Fruit fly (Drosophila melanogaster) whole organism, wandering third instar larva: ENCODE measurements around the gene UBL3.

Source experiments
- Abd-B ChIP-seq: fragments of >200 bp; optimal IDR thresholded peaks from 2 replicates; lab custom pipeline; 2017; ENCODE audit warnings: missing biosample characterization, missing genetic modification characterization
- CG32264 ChIP-seq: fragments of 200-800 bp; sonication (Bioruptor generic); optimal IDR thresholded peaks from 2 replicates; lab custom pipeline; 2016; ENCODE audit warnings: missing biosample characterization, missing genetic modification characterization
- CG9705 ChIP-seq: fragments of 200-800 bp; sonication (Bioruptor generic); optimal IDR thresholded peaks from 2 replicates; lab custom pipeline; 2018; ENCODE audit warnings: missing biosample characterization, mild to moderate bottlenecking, missing genetic modification characterization
- CrebA ChIP-seq: fragments of 200-800 bp; sonication (Bioruptor generic); optimal IDR thresholded peaks from 2 replicates; lab custom pipeline; 2016; ENCODE audit warnings: missing biosample characterization, mild to moderate bottlenecking, missing genetic modification characterization, borderline replicate concordance
- Dif ChIP-seq: fragments of 200-275, 200-300 bp; sonication (Bioruptor generic); optimal IDR thresholded peaks from 2 replicates; lab custom pipeline; 2018; ENCODE audit warnings: missing biosample characterization, missing genetic modification characterization; ENCODE audit not compliant: partially characterized antibody
- GATAd ChIP-seq: sonication (Bioruptor generic); optimal IDR thresholded peaks from 2 replicates; lab custom pipeline; 2016; ENCODE audit warnings: missing biosample characterization, missing genetic modification characterization
- HLH106 ChIP-seq: fragments of 200-800 bp; optimal IDR thresholded peaks from 3 replicates; lab custom pipeline; 2019; ENCODE audit warnings: missing biosample characterization, mild to moderate bottlenecking, missing genetic modification characterization, moderate library complexity
- Hnf4 ChIP-seq: fragments of 200-800 bp; sonication (Bioruptor generic); optimal IDR thresholded peaks from 2 replicates; lab custom pipeline; 2016; ENCODE audit warnings: missing biosample characterization, mild to moderate bottlenecking, missing genetic modification characterization
- Hr83 ChIP-seq: fragments of 200-300 bp; sonication (Bioruptor generic); optimal IDR thresholded peaks from 2 replicates; lab custom pipeline; 2016; ENCODE audit warnings: missing biosample characterization, mild to moderate bottlenecking, missing genetic modification characterization, moderate library complexity; ENCODE audit not compliant: poor library complexity, severe bottlenecking
- Jra ChIP-seq: sonication (Bioruptor generic); optimal IDR thresholded peaks from 2 replicates; lab custom pipeline; 2016; ENCODE audit warnings: missing biosample characterization, missing genetic modification characterization
- Mio ChIP-seq: sonication (Bioruptor generic); optimal IDR thresholded peaks from 2 replicates; lab custom pipeline; 2016; ENCODE audit warnings: missing biosample characterization, missing genetic modification characterization
- Myc ChIP-seq: fragments of >200 bp; optimal IDR thresholded peaks from 2 replicates; lab custom pipeline; 2017
- N ChIP-seq: fragments of >200 bp; optimal IDR thresholded peaks from 2 replicates; lab custom pipeline; 2018; ENCODE audit warnings: missing biosample characterization, missing external identifiers, missing genetic modification characterization
- OdsH ChIP-seq: fragments of 200-800 bp; sonication (Bioruptor generic); optimal IDR thresholded peaks from 2 replicates; lab custom pipeline; 2016; ENCODE audit warnings: missing biosample characterization, mild to moderate bottlenecking, missing genetic modification characterization
- Rel ChIP-seq, 2 experiments: fragments of 200-800 bp; sonication (Bioruptor generic) in 1 of 2; optimal IDR thresholded peaks; 2 replicates in 1 of 2; 3 replicates in 1 of 2; lab custom pipeline; 2016 to 2019; ENCODE audit warnings: mild to moderate bottlenecking in 2 of 2, missing biosample characterization in 2 of 2, missing genetic modification characterization in 2 of 2, moderate library complexity in 1 of 2
- Sp1 ChIP-seq: fragments of 200-800 bp; sonication (Bioruptor generic); optimal IDR thresholded peaks from 3 replicates; lab custom pipeline; 2019; ENCODE audit warnings: missing biosample characterization, mild to moderate bottlenecking, missing genetic modification characterization, moderate library complexity
- Vsx2 ChIP-seq: fragments of 200-300, 225-300 bp; sonication (Bioruptor generic); optimal IDR thresholded peaks from 2 replicates; lab custom pipeline; 2018; ENCODE audit warnings: missing biosample characterization, missing genetic modification characterization; ENCODE audit not compliant: partially characterized antibody
- br ChIP-seq: fragments of 200-800 bp; sonication (Bioruptor generic); optimal IDR thresholded peaks from 2 replicates; lab custom pipeline; 2016; ENCODE audit warnings: missing biosample characterization, missing genetic modification characterization
- brk ChIP-seq: fragments of 200-800 bp; sonication (Bioruptor generic); optimal IDR thresholded peaks from 2 replicates; lab custom pipeline; 2016; ENCODE audit warnings: missing biosample characterization, mild to moderate bottlenecking, missing genetic modification characterization
- dl ChIP-seq, 2 experiments: fragments of 175-275, 200-275 bp in 1 of 2; fragments of 200-275 bp in 1 of 2; sonication (Bioruptor generic); optimal IDR thresholded peaks; lab custom pipeline; 2018; ENCODE audit warnings: mild to moderate bottlenecking in 2 of 2, missing biosample characterization in 2 of 2, missing genetic modification characterization in 2 of 2, moderate library complexity in 2 of 2; ENCODE audit not compliant: partially characterized antibody in 2 of 2, insufficient read depth in 1 of 2
- dmrt93B ChIP-seq: fragments of 200-800 bp; sonication (Bioruptor generic); optimal IDR thresholded peaks from 2 replicates; lab custom pipeline; 2018; ENCODE audit warnings: missing biosample characterization, mild to moderate bottlenecking, missing genetic modification characterization
- ey ChIP-seq: fragments of 200-800 bp; sonication (Bioruptor generic); optimal IDR thresholded peaks from 2 replicates; lab custom pipeline; 2016; ENCODE audit warnings: missing biosample characterization, missing genetic modification characterization
- foxo ChIP-seq, 2 experiments: fragments of 200-800 bp; sonication (Bioruptor generic); optimal IDR thresholded peaks; 2 replicates in 1 of 2; 3 replicates in 1 of 2; lab custom pipeline; 2016 to 2017; ENCODE audit warnings: missing biosample characterization in 2 of 2, missing genetic modification characterization in 2 of 2
- fru ChIP-seq: fragments of 200-800 bp; sonication (Bioruptor generic); optimal IDR thresholded peaks from 3 replicates; lab custom pipeline; 2016; ENCODE audit warnings: missing biosample characterization, mild to moderate bottlenecking, missing genetic modification characterization
- h ChIP-seq: fragments of 200-800 bp; sonication (Bioruptor generic); optimal IDR thresholded peaks from 3 replicates; lab custom pipeline; 2016; ENCODE audit warnings: missing biosample characterization, mild to moderate bottlenecking, missing genetic modification characterization
- jim ChIP-seq: fragments of 175-275, 200-325 bp; sonication (Bioruptor generic); optimal IDR thresholded peaks from 2 replicates; lab custom pipeline; 2016; ENCODE audit warnings: missing biosample characterization, mild to moderate bottlenecking, missing genetic modification characterization
- lola ChIP-seq: fragments of >200 bp; optimal IDR thresholded peaks from 2 replicates; lab custom pipeline; 2017; ENCODE audit warnings: missing biosample characterization, missing genetic modification characterization
- rgr ChIP-seq: fragments of 200-800 bp; sonication (Bioruptor generic); optimal IDR thresholded peaks from 3 replicates; lab custom pipeline; 2016; ENCODE audit warnings: missing biosample characterization, mild to moderate bottlenecking, missing genetic modification characterization
- sv ChIP-seq: fragments of 200-800 bp; sonication (Bioruptor generic); optimal IDR thresholded peaks from 3 replicates; lab custom pipeline; 2016; ENCODE audit warnings: missing biosample characterization, missing genetic modification characterization
- tai ChIP-seq: sonication (Bioruptor generic); optimal IDR thresholded peaks from 2 replicates; lab custom pipeline; 2016; ENCODE audit warnings: missing biosample characterization, missing genetic modification characterization
- usp ChIP-seq: fragments of >200 bp; optimal IDR thresholded peaks from 2 replicates; lab custom pipeline; 2017; ENCODE audit warnings: missing biosample characterization, missing genetic modification characterization
- woc ChIP-seq: sonication (Bioruptor generic); optimal IDR thresholded peaks from 2 replicates; lab custom pipeline; 2016; ENCODE audit warnings: missing biosample characterization, mild to moderate bottlenecking, missing genetic modification characterization

Gene UBL3

dm6 chrX:15834594-15835236 is 18.3 kb downstream of the UBL3 start (continued):
- TF ChIP-seq Abd-B (GFP tag; lab: Kevin White, UChicago): no peak
- no peak for TF ChIP-seq usp (GFP tag; lab: Kevin White, UChicago)
- no peak for TF ChIP-seq Sp1 (GFP tag; lab: Kevin White, UChicago)
- peak; percentile 86 for TF ChIP-seq Dif
- peak; percentile 63 for TF ChIP-seq Vsx2 (GFP tag; lab: Kevin White, UChicago)
- no peak for TF ChIP-seq CrebA (GFP tag; lab: Kevin White, UChicago)
- TF ChIP-seq tai: no peak
- peak; percentile 8 for TF ChIP-seq h
- peak; percentile 5 for TF ChIP-seq Hr83 (GFP tag; lab: Kevin White, UChicago)
- peak in 1 of 2 experiments; percentile 3 for TF ChIP-seq foxo (GFP tag; optimal IDR thresholded peaks at IDR 0.05; lab: Kevin White, UChicago)
- no peak for TF ChIP-seq Myc (lab: Kevin White, UChicago)
- TF ChIP-seq jim: no peak

DNA sequence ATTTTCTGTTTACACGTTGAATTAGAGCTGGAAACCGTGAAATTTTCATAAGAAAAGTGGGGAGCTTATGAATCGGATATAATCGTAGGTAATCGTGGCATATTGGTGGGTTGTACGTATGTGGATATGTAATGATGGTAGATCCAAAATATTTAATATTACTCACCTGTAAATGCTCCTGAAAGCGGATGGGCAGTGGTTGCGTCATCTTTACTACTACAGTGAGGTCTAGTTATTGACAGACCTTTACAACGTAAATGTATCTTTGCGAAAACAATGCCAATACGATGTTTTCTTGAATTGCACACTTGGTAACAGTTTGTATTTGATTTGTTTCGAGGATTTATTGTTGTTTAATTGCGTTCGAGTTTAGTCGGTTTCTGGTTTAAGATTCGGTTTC is 19.0 kb downstream of the UBL3 start:
- TF ChIP-seq CG9705 (GFP tag; lab: Kevin White, UChicago) (no peak), h (no peak), Jra (no peak), N (GFP tag; lab: Kevin White, UChicago) (no peak), CG32264 (GFP tag; lab: Kevin White, UChicago) (no peak), Mio (GFP tag; lab: Kevin White, UChicago) (no peak), ey (GFP tag; lab: Kevin White, UChicago) (no peak), foxo (GFP tag; optimal IDR thresholded peaks at IDR 0.05; lab: Kevin White, UChicago) (no peak), woc (no peak), br (GFP tag; lab: Kevin White, UChicago) (no peak), HLH106 (tag; lab: Kevin White, UChicago) (no peak), lola (no peak), tai (no peak), fru (no peak), Hnf4 (no peak), brk (GFP tag; lab: Kevin White, UChicago) (no peak), CrebA (GFP tag; lab: Kevin White, UChicago) (no peak)
- TF ChIP-seq, all 38 proteins: peak for 0

dm6 chrX:15822363-15822762 is 30.6 kb downstream of the UBL3 start:
- no peak for TF ChIP-seq Jra
- TF ChIP-seq jim: no peak
- no peak for TF ChIP-seq Mio (GFP tag; lab: Kevin White, UChicago)
- TF ChIP-seq dl (GFP tag; optimal IDR thresholded peaks at IDR 0.05; lab: Kevin White, UChicago; ENCODE audit: insufficient read depth in 1 of 2, partially characterized antibody in 2 of 2): no peak
- TF ChIP-seq HLH106 (tag; lab: Kevin White, UChicago): no peak
- no peak for TF ChIP-seq Myc (lab: Kevin White, UChicago)
- no peak for TF ChIP-seq GATAd (GFP tag; lab: Kevin White, UChicago)
- no peak for TF ChIP-seq N (GFP tag; lab: Kevin White, UChicago)
- no peak for TF ChIP-seq rgr (GFP tag; lab: Kevin White, UChicago)
- no peak for TF ChIP-seq CG32264 (GFP tag; lab: Kevin White, UChicago)
- TF ChIP-seq Sp1 (GFP tag; lab: Kevin White, UChicago): no peak
- no peak for TF ChIP-seq Rel (GFP tag; optimal IDR thresholded peaks at IDR 0.05; lab: Kevin White, UChicago)
- no peak for TF ChIP-seq Rel (tag; optimal IDR thresholded peaks at IDR 0.05; lab: Kevin White, UChicago)
- no peak for TF ChIP-seq brk (GFP tag; lab: Kevin White, UChicago)
- no peak for TF ChIP-seq OdsH (GFP tag; lab: Kevin White, UChicago)
- TF ChIP-seq sv (GFP tag; lab: Kevin White, UChicago): no peak
- TF ChIP-seq Hr83 (GFP tag; lab: Kevin White, UChicago): no peak
- no peak for TF ChIP-seq usp (GFP tag; lab: Kevin White, UChicago)
- no peak for TF ChIP-seq Vsx2 (GFP tag; lab: Kevin White, UChicago)
- no peak for TF ChIP-seq ey (GFP tag; lab: Kevin White, UChicago)
- TF ChIP-seq h: no peak

DNA sequence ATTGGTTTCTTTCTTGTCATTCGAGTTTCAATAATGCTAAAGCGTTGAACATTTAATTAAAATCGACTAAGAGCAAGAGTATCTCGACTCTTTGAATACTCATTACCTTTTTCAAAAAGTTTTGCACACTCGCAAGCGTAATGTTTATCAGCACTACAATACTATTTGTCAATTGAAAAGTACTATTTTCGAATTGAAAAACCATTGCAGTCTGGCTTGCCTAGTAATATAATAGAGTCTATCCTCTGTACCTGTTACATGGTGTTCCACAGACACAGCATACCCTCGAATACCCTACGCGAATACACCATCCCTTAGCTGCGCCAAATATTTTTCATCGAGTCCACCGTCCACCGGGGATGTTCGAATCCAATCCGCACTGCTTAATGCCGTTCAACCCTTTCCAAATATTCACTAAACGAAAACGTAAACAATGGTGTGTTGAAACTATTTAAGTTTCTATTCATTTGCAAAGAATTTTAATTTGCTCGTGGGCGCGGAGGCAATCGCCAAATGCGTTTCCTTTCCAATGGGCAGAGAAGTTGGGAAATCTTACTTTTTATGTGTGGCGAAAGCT is 34.3 kb downstream of the UBL3 start:
- TF ChIP-seq Mio (GFP tag; lab: Kevin White, UChicago): no peak
- TF ChIP-seq N (GFP tag; lab: Kevin White, UChicago): no peak
- TF ChIP-seq lola: no peak
- peak in 1 of 2 experiments; percentile 20 for TF ChIP-seq foxo (GFP tag; optimal IDR thresholded peaks at IDR 0.05; lab: Kevin White, UChicago)
- TF ChIP-seq CrebA (GFP tag; lab: Kevin White, UChicago): no peak
- TF ChIP-seq Dif: no peak
- no peak for TF ChIP-seq usp (GFP tag; lab: Kevin White, UChicago)
- TF ChIP-seq HLH106 (tag; lab: Kevin White, UChicago): peak; percentile 5
- TF ChIP-seq Sp1 (GFP tag; lab: Kevin White, UChicago): no peak
- TF ChIP-seq Hnf4: no peak
- no peak for TF ChIP-seq br (GFP tag; lab: Kevin White, UChicago)
- TF ChIP-seq Vsx2 (GFP tag; lab: Kevin White, UChicago): no peak
- no peak for TF ChIP-seq tai
- TF ChIP-seq Rel (GFP tag; optimal IDR thresholded peaks at IDR 0.05; lab: Kevin White, UChicago): no peak
- no peak for TF ChIP-seq Rel (tag; optimal IDR thresholded peaks at IDR 0.05; lab: Kevin White, UChicago)
- TF ChIP-seq GATAd (GFP tag; lab: Kevin White, UChicago): no peak
- TF ChIP-seq rgr (GFP tag; lab: Kevin White, UChicago): no peak
- TF ChIP-seq dmrt93B (GFP tag; lab: Kevin White, UChicago): no peak
- no peak for TF ChIP-seq CG9705 (GFP tag; lab: Kevin White, UChicago)
- no peak for TF ChIP-seq Jra
- TF ChIP-seq woc: peak; percentile 34
